Worm (Caenorhabditis elegans) whole organism, late embryonic: ENCODE data around the gene C31H2.3.

Experiments
- F13H6.1 ChIP-seq: sonication (generic microtip); optimal IDR thresholded peaks from 2 replicates; lab custom pipeline; 2016; ENCODE audit warnings: missing genetic modification characterization, missing compliant biosample characterization
- ceh-9 ChIP-seq: sonication (generic microtip); optimal IDR thresholded peaks from 2 replicates; lab custom pipeline; 2016; ENCODE audit warnings: mild to moderate bottlenecking, missing genetic modification characterization, inconsistent platforms, missing compliant biosample characterization
- hlh-13 ChIP-seq: fragments of 200-800 bp; sonication (Bioruptor generic); optimal IDR thresholded peaks from 2 replicates; lab custom pipeline; 2018; ENCODE audit warnings: mild to moderate bottlenecking, missing genetic modification characterization, missing compliant biosample characterization
- nfya-1 ChIP-seq: sonication (generic microtip); optimal IDR thresholded peaks from 2 replicates; lab custom pipeline; 2017; ENCODE audit warnings: missing genetic modification characterization, mild to moderate bottlenecking, missing compliant biosample characterization, antibody characterized with exemption, moderate library complexity
- odd-2 ChIP-seq: sonication (generic microtip); optimal IDR thresholded peaks from 2 replicates; lab custom pipeline; 2017; ENCODE audit warnings: antibody characterized with exemption, mild to moderate bottlenecking, missing genetic modification characterization, missing compliant biosample characterization
- pat-9 ChIP-seq: fragments of 200-800 bp; sonication (Bioruptor generic); optimal IDR thresholded peaks from 2 replicates; lab custom pipeline; 2018; ENCODE audit warnings: mild to moderate bottlenecking, missing genetic modification characterization, moderate library complexity, missing compliant biosample characterization
- pha-4 ChIP-seq: fragments of 150-350 bp; optimal IDR thresholded peaks from 2 replicates; lab custom pipeline; 2018; ENCODE audit warnings: missing biosample characterization, missing genetic modification reagents, missing genetic modification characterization

- TF ChIP-seq odd-2 = no peak
- TF ChIP-seq pha-4 = no peak
- no peak for TF ChIP-seq F13H6.1 (tag; lab: Kevin White, UChicago)
- no peak for TF ChIP-seq nfya-1 (tag; lab: Kevin White, UChicago)
- TF ChIP-seq pat-9 (tag; lab: Kevin White, UChicago) = no peak
- TF ChIP-seq hlh-13 = no peak
- no peak for TF ChIP-seq ceh-9 (tag; lab: Kevin White, UChicago)
These were observed 8.6 kb upstream of the C31H2.3 start, which contains the start of gene EGAP5.1 for ce11 chrX:5162755-5163154.
